Worm (Caenorhabditis elegans) whole organism, L2 larva: Measurements from ENCODE around the gene cnc-9.

Experiments
- C34F6.9 ChIP-seq: fragments of 150-350 bp; optimal IDR thresholded peaks from 2 replicates; lab custom pipeline; 2014; ENCODE audit warnings: missing biosample characterization, missing genetic modification characterization
- F13H6.1 ChIP-seq: sonication (generic microtip); optimal IDR thresholded peaks from 2 replicates; lab custom pipeline; 2016; ENCODE audit warnings: missing genetic modification characterization, missing compliant biosample characterization
- R02D3.7 ChIP-seq: fragments of 150-350 bp; optimal IDR thresholded peaks from 2 replicates; lab custom pipeline; 2014; ENCODE audit warnings: missing biosample characterization, missing genetic modification characterization
- Y55F3AM.14 ChIP-seq: fragments of 200-800 bp; sonication (Bioruptor generic); optimal IDR thresholded peaks from 2 replicates; lab custom pipeline; 2018; ENCODE audit warnings: mild to moderate bottlenecking, missing genetic modification characterization, missing compliant biosample characterization
- ZK546.5 ChIP-seq: sonication (generic microtip); optimal IDR thresholded peaks from 2 replicates; lab custom pipeline; 2017; ENCODE audit warnings: missing biosample characterization, missing genetic modification characterization
- alr-1 ChIP-seq: fragments of 150-350 bp; optimal IDR thresholded peaks from 2 replicates; lab custom pipeline; 2014; ENCODE audit warnings: missing biosample characterization, missing genetic modification characterization
- aly-2 ChIP-seq: fragments of 150-350 bp; optimal IDR thresholded peaks from 2 replicates; lab custom pipeline; 2014; ENCODE audit warnings: missing biosample characterization, missing genetic modification characterization
- ama-1 ChIP-seq: fragments of 150-350 bp; optimal IDR thresholded peaks from 2 replicates; lab custom pipeline; 2018; ENCODE audit warnings: inconsistent platforms
- blmp-1 ChIP-seq: sonication (generic microtip); optimal IDR thresholded peaks from 2 replicates; lab custom pipeline; 2017; ENCODE audit warnings: missing genetic modification characterization, mild to moderate bottlenecking, missing compliant biosample characterization, antibody characterized with exemption, moderate library complexity; ENCODE audit not compliant: insufficient read depth
- ceh-16 ChIP-seq: fragments of 150-350 bp; optimal IDR thresholded peaks from 2 replicates; lab custom pipeline; 2014; ENCODE audit warnings: missing biosample characterization, missing genetic modification characterization
- ceh-82 ChIP-seq: fragments of 150-350 bp; optimal IDR thresholded peaks from 2 replicates; lab custom pipeline; 2014; ENCODE audit warnings: missing biosample characterization, missing genetic modification characterization
- crh-2 ChIP-seq: sonication (generic microtip); optimal IDR thresholded peaks from 2 replicates; lab custom pipeline; 2017; ENCODE audit warnings: missing biosample characterization, missing genetic modification characterization
- dmd-4 ChIP-seq: sonication (generic microtip); optimal IDR thresholded peaks from 2 replicates; lab custom pipeline; 2017; ENCODE audit warnings: missing biosample characterization, missing genetic modification characterization
- egl-27 ChIP-seq: sonication (generic microtip); optimal IDR thresholded peaks from 3 replicates; lab custom pipeline; 2017; ENCODE audit warnings: missing biosample characterization, missing genetic modification reagents, missing genetic modification characterization
- elt-1 ChIP-seq: fragments of 150-350 bp; optimal IDR thresholded peaks from 2 replicates; lab custom pipeline; 2014; ENCODE audit warnings: missing biosample characterization, missing genetic modification characterization
- elt-3 ChIP-seq: sonication (generic microtip); optimal IDR thresholded peaks from 2 replicates; lab custom pipeline; 2017; ENCODE audit warnings: missing biosample characterization, missing genetic modification characterization
- fos-1 ChIP-seq: fragments of 150-350 bp; optimal IDR thresholded peaks from 2 replicates; lab custom pipeline; 2014; ENCODE audit warnings: missing biosample characterization, missing genetic modification characterization
- gmeb-1 ChIP-seq: fragments of 150-350 bp; optimal IDR thresholded peaks from 2 replicates; lab custom pipeline; 2014; ENCODE audit warnings: missing biosample characterization, missing genetic modification characterization
- lin-11 ChIP-seq: fragments of 150-350 bp; sonication (generic microtip); optimal IDR thresholded peaks from 2 replicates; lab custom pipeline; 2014; ENCODE audit warnings: missing biosample characterization, missing genetic modification characterization, inconsistent platforms, mixed read lengths
- lin-13 ChIP-seq: fragments of 150-350 bp; optimal IDR thresholded peaks from 2 replicates; lab custom pipeline; 2014; ENCODE audit warnings: missing biosample characterization, missing genetic modification reagents, missing genetic modification characterization
- lin-39 ChIP-seq: fragments of 150-350 bp; optimal IDR thresholded peaks from 2 replicates; lab custom pipeline; 2014; ENCODE audit warnings: missing biosample characterization, missing genetic modification reagents, missing genetic modification characterization
- lsy-2 ChIP-seq, 2 experiments: fragments of 150-350 bp in 1 of 2; sonication (generic microtip) in 1 of 2; optimal IDR thresholded peaks; 2 replicates each; lab custom pipeline; 2014 to 2017; ENCODE audit warnings: missing biosample characterization in 2 of 2, missing genetic modification characterization in 2 of 2
- mab-5 ChIP-seq: fragments of 150-350 bp; optimal IDR thresholded peaks from 2 replicates; lab custom pipeline; 2014; ENCODE audit warnings: missing biosample characterization, missing genetic modification characterization
- mbf-1 ChIP-seq: sonication (generic microtip); optimal IDR thresholded peaks from 2 replicates; lab custom pipeline; 2017; ENCODE audit warnings: missing biosample characterization, missing genetic modification characterization
- mdl-1 ChIP-seq, 2 experiments: fragments of 150-350 bp in 1 of 2; sonication (generic microtip) in 1 of 2; optimal IDR thresholded peaks; 2 replicates each; lab custom pipeline; 2017; ENCODE audit warnings: missing biosample characterization in 2 of 2, missing genetic modification characterization in 2 of 2
- nhr-10 ChIP-seq: sonication (generic microtip); optimal IDR thresholded peaks from 2 replicates; lab custom pipeline; 2017; ENCODE audit warnings: missing biosample characterization, missing genetic modification characterization
- nhr-11 ChIP-seq: fragments of 150-350 bp; optimal IDR thresholded peaks from 2 replicates; lab custom pipeline; 2014; ENCODE audit warnings: missing biosample characterization, missing genetic modification characterization
- nhr-12 ChIP-seq: fragments of 150-350 bp; optimal IDR thresholded peaks from 2 replicates; lab custom pipeline; 2014; ENCODE audit warnings: missing biosample characterization, missing genetic modification characterization
- nhr-129 ChIP-seq: fragments of 150-350 bp; optimal IDR thresholded peaks from 2 replicates; lab custom pipeline; 2014; ENCODE audit warnings: missing biosample characterization, missing genetic modification characterization
- nhr-21 ChIP-seq: fragments of 150-350 bp; optimal IDR thresholded peaks from 2 replicates; lab custom pipeline; 2014; ENCODE audit warnings: missing biosample characterization, missing genetic modification characterization
- nhr-23 ChIP-seq: fragments of 150-350 bp; optimal IDR thresholded peaks from 2 replicates; lab custom pipeline; 2014; ENCODE audit warnings: missing biosample characterization, missing genetic modification reagents, missing genetic modification characterization
- nhr-237 ChIP-seq: fragments of 150-350 bp; optimal IDR thresholded peaks from 2 replicates; lab custom pipeline; 2014; ENCODE audit warnings: missing biosample characterization, missing genetic modification characterization
- nhr-25 ChIP-seq: fragments of 150-350 bp; sonication (generic microtip); optimal IDR thresholded peaks from 3 replicates; lab custom pipeline; 2014; ENCODE audit warnings: missing biosample characterization, missing genetic modification characterization
- nhr-6 ChIP-seq: fragments of 150-350 bp; optimal IDR thresholded peaks from 2 replicates; lab custom pipeline; 2014; ENCODE audit warnings: missing biosample characterization, missing genetic modification characterization
- nhr-77 ChIP-seq: fragments of 150-350 bp; optimal IDR thresholded peaks from 2 replicates; lab custom pipeline; 2014; ENCODE audit warnings: missing biosample characterization, missing genetic modification characterization
- peb-1 ChIP-seq: fragments of 150-350 bp; optimal IDR thresholded peaks from 2 replicates; lab custom pipeline; 2014; ENCODE audit warnings: missing biosample characterization, missing genetic modification characterization
- sem-4 ChIP-seq: fragments of 150-350 bp; optimal IDR thresholded peaks from 2 replicates; lab custom pipeline; 2014; ENCODE audit warnings: missing biosample characterization, missing genetic modification reagents, missing genetic modification characterization
- skn-1 ChIP-seq: sonication (generic microtip); optimal IDR thresholded peaks from 2 replicates; lab custom pipeline; 2017; ENCODE audit warnings: missing biosample characterization, missing genetic modification characterization
- sma-3 ChIP-seq: sonication (generic microtip); optimal IDR thresholded peaks from 2 replicates; lab custom pipeline; 2016; ENCODE audit warnings: missing genetic modification reagents, missing genetic modification characterization, missing compliant biosample characterization
- sma-9 ChIP-seq, 2 experiments: fragments of 150-350 bp in 1 of 2; sonication (generic microtip) in 1 of 2; optimal IDR thresholded peaks; 2 replicates each; lab custom pipeline; 2014 to 2016; ENCODE audit warnings: missing genetic modification characterization in 2 of 2, mild to moderate bottlenecking in 1 of 2, missing biosample characterization in 1 of 2, missing compliant biosample characterization in 1 of 2, missing genetic modification reagents in 1 of 2, moderate library complexity in 1 of 2
- snpc-4 ChIP-seq: fragments of 150-350 bp; optimal IDR thresholded peaks from 2 replicates; lab custom pipeline; 2014; ENCODE audit warnings: missing biosample characterization, missing genetic modification characterization
- unc-39 ChIP-seq: fragments of 150-350 bp; optimal IDR thresholded peaks from 2 replicates; lab custom pipeline; 2014; ENCODE audit warnings: missing biosample characterization, missing genetic modification characterization
- unc-55 ChIP-seq: fragments of 150-350 bp; sonication (generic microtip); optimal IDR thresholded peaks from 3 replicates; lab custom pipeline; 2014; ENCODE audit warnings: missing biosample characterization, missing genetic modification reagents, missing genetic modification characterization
- unc-62 ChIP-seq: fragments of 150-350 bp; optimal IDR thresholded peaks from 2 replicates; lab custom pipeline; 2014; ENCODE audit warnings: missing biosample characterization, missing genetic modification reagents, missing genetic modification characterization
- zag-1 ChIP-seq: fragments of 150-350 bp; optimal IDR thresholded peaks from 2 replicates; lab custom pipeline; 2014; ENCODE audit warnings: missing biosample characterization, missing genetic modification characterization
- ztf-1 ChIP-seq: fragments of 200-800 bp; sonication (Bioruptor generic); conservative IDR thresholded peaks from 2 replicates; pipeline ENCODE4 v1.3.6; 2022; ENCODE audit warnings: missing genetic modification characterization, missing compliant biosample characterization
- ztf-11 ChIP-seq: sonication (generic microtip); optimal IDR thresholded peaks from 2 replicates; lab custom pipeline; 2017; ENCODE audit warnings: missing biosample characterization, missing genetic modification characterization
- ztf-4 ChIP-seq: fragments of 150-350 bp; optimal IDR thresholded peaks from 2 replicates; lab custom pipeline; 2014; ENCODE audit warnings: missing biosample characterization, missing genetic modification characterization

Gene cnc-9

DNA sequence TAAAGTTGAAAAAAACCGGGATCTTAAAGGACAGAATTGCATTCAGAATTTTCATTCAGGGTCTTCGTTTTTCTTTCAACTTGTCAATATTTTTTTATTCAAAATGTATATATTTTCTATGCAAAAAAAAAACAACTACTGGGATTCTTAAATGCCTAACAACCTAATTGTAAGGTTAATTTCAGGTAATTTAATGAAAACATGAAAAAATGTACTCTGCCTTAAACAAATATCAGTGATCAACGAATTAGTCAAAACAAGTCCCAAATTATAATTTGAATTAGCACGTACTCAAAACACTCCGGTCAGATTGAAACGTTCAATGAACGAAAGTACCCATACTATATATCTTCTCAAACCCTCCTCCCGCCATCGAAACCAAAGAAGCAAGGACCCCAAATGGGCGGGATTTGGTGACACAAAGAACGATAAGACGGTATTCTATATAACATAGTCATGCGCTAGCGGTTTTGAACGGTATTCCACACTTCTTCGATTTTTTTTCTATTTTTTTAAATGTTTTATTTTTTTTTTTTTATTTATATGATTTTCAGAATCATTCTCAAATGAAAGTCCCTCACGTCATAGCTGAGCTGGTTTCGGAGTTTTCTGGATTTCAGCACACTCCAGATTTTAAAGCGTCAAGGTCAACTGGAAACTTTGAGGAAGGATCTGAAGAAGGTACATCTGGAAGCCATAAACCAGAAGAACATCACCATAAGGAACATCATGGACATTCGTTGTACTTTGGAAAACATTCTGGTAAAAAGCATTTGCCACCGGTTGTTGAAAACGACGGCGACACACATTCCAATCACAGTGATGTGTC, 35.6 kb upstream of the cnc-9 start, which contains the start of the genes ddo-2 and F25E5.8 (continued):
- TF ChIP-seq snpc-4 (tag; lab: Kevin White, UChicago) (no peak), mab-5 (tag; lab: Kevin White, UChicago) (no peak), R02D3.7 (no peak), ztf-4 (tag; lab: Kevin White, UChicago) (no peak), nhr-11 (tag; lab: Kevin White, UChicago) (no peak)

DNA sequence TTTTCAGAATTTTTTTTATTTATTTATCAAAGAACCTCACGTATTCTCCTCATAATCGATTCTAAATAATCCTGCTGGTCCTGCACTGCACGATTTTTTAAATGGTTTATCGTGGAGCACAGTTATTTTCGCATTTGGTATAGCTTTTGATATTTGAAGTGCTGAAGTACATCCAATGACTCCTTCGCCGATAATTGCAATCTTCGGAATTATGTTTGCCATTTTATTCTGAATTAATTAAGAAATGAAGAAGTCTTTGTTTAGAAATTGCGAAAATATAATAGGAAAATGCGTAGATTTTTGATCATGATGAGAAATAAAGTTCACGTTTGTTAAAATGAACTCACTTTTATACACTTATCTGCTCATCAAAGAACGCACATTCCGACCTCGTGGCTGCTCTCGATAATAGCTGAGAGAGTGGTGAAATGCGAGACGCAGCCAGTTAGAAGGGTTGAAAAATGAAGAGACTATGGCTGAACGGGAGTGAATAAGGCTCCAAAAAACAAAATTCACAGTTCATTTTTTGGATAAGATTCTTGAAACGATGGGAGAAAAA, 34.9 kb upstream of the cnc-9 start:
- TF ChIP-seq nhr-129 (tag; lab: Kevin White, UChicago) (peak; percentile 48), fos-1 (peak; percentile 49), nhr-237 (tag; lab: Kevin White, UChicago) (no peak), ama-1 (lab: Kevin White, UChicago) (peak; percentile 88), unc-39 (no peak), ztf-1 (GFP tag; lab: Robert Waterston, UW) (no peak), sem-4 (tag; lab: Kevin White, UChicago) (peak; percentile 46), alr-1 (tag; lab: Kevin White, UChicago) (no peak), skn-1 (peak; percentile 34), nhr-23 (tag; lab: Kevin White, UChicago) (no peak), unc-55 (GFP tag; lab: Kevin White, UChicago) (no peak), ZK546.5 (no peak), aly-2 (no peak), nhr-77 (tag; lab: Kevin White, UChicago) (no peak), peb-1 (no peak), sma-3 (no peak), ceh-16 (tag; lab: Kevin White, UChicago) (no peak), R02D3.7 (no peak), gmeb-1 (peak; percentile 16), nhr-6 (tag; lab: Kevin White, UChicago) (no peak), unc-62 (GFP tag; lab: Kevin White, UChicago) (no peak), F13H6.1 (tag; lab: Kevin White, UChicago) (peak; percentile 64), ztf-11 (tag; lab: Kevin White, UChicago) (no peak), ceh-82 (no peak), Y55F3AM.14 (GFP tag; lab: Kevin White, UChicago) (no peak), blmp-1 (tag; lab: Kevin White, UChicago) (no peak), lin-13 (GFP tag; lab: Kevin White, UChicago) (no peak), C34F6.9 (peak; percentile 76), zag-1 (tag; lab: Kevin White, UChicago) (peak; percentile 37), mdl-1 (tag; optimal IDR thresholded peaks at IDR 0.05; lab: Kevin White, UChicago) (peak; percentile 87 to 88), lin-11 (no peak), nhr-25 (tag; lab: Kevin White, UChicago) (no peak), nhr-11 (tag; lab: Kevin White, UChicago) (no peak), dmd-4 (no peak), egl-27 (no peak), nhr-12 (no peak), elt-1 (tag; lab: Kevin White, UChicago) (no peak), lin-39 (no peak), crh-2 (tag; lab: Kevin White, UChicago) (peak; percentile 78), nhr-10 (tag; lab: Kevin White, UChicago) (no peak), lsy-2 (tag; optimal IDR thresholded peaks at IDR 0.05; lab: Kevin White, UChicago) (peak in 1 of 2 experiments; percentile 71), elt-3 (tag; lab: Kevin White, UChicago) (no peak), sma-9 (GFP tag; optimal IDR thresholded peaks at IDR 0.05; lab: Kevin White, UChicago) (peak; percentile 95), sma-9 (tag; optimal IDR thresholded peaks at IDR 0.05; lab: Kevin White, UChicago) (no peak), ztf-4 (tag; lab: Kevin White, UChicago) (peak; percentile 6), mbf-1 (tag; lab: Kevin White, UChicago) (no peak), nhr-21 (tag; lab: Kevin White, UChicago) (no peak), snpc-4 (tag; lab: Kevin White, UChicago) (no peak), mab-5 (tag; lab: Kevin White, UChicago) (no peak)
- TF ChIP-seq, all 48 proteins: peak for 14
